Worm (Caenorhabditis elegans) whole organism, L2 larva: ENCODE measurements around the gene math-23.

ENCODE experiments used
- C34F6.9 ChIP-seq: fragments of 150-350 bp; optimal IDR thresholded peaks from 2 replicates; lab custom pipeline; 2014; ENCODE audit warnings: missing biosample characterization, missing genetic modification characterization
- R02D3.7 ChIP-seq: fragments of 150-350 bp; optimal IDR thresholded peaks from 2 replicates; lab custom pipeline; 2014; ENCODE audit warnings: missing biosample characterization, missing genetic modification characterization
- Y55F3AM.14 ChIP-seq: fragments of 200-800 bp; sonication (Bioruptor generic); optimal IDR thresholded peaks from 2 replicates; lab custom pipeline; 2018; ENCODE audit warnings: mild to moderate bottlenecking, missing genetic modification characterization, missing compliant biosample characterization
- ZK546.5 ChIP-seq: sonication (generic microtip); optimal IDR thresholded peaks from 2 replicates; lab custom pipeline; 2017; ENCODE audit warnings: missing biosample characterization, missing genetic modification characterization
- aly-2 ChIP-seq: fragments of 150-350 bp; optimal IDR thresholded peaks from 2 replicates; lab custom pipeline; 2014; ENCODE audit warnings: missing biosample characterization, missing genetic modification characterization
- ama-1 ChIP-seq: fragments of 150-350 bp; optimal IDR thresholded peaks from 2 replicates; lab custom pipeline; 2018; ENCODE audit warnings: inconsistent platforms
- blmp-1 ChIP-seq: sonication (generic microtip); optimal IDR thresholded peaks from 2 replicates; lab custom pipeline; 2017; ENCODE audit warnings: missing genetic modification characterization, mild to moderate bottlenecking, missing compliant biosample characterization, antibody characterized with exemption, moderate library complexity; ENCODE audit not compliant: insufficient read depth
- dmd-4 ChIP-seq: sonication (generic microtip); optimal IDR thresholded peaks from 2 replicates; lab custom pipeline; 2017; ENCODE audit warnings: missing biosample characterization, missing genetic modification characterization
- egl-27 ChIP-seq: sonication (generic microtip); optimal IDR thresholded peaks from 3 replicates; lab custom pipeline; 2017; ENCODE audit warnings: missing biosample characterization, missing genetic modification reagents, missing genetic modification characterization
- fos-1 ChIP-seq: fragments of 150-350 bp; optimal IDR thresholded peaks from 2 replicates; lab custom pipeline; 2014; ENCODE audit warnings: missing biosample characterization, missing genetic modification characterization
- gmeb-1 ChIP-seq: fragments of 150-350 bp; optimal IDR thresholded peaks from 2 replicates; lab custom pipeline; 2014; ENCODE audit warnings: missing biosample characterization, missing genetic modification characterization
- lin-11 ChIP-seq: fragments of 150-350 bp; sonication (generic microtip); optimal IDR thresholded peaks from 2 replicates; lab custom pipeline; 2014; ENCODE audit warnings: missing biosample characterization, missing genetic modification characterization, inconsistent platforms, mixed read lengths
- lin-39 ChIP-seq: fragments of 150-350 bp; optimal IDR thresholded peaks from 2 replicates; lab custom pipeline; 2014; ENCODE audit warnings: missing biosample characterization, missing genetic modification reagents, missing genetic modification characterization
- mbf-1 ChIP-seq: sonication (generic microtip); optimal IDR thresholded peaks from 2 replicates; lab custom pipeline; 2017; ENCODE audit warnings: missing biosample characterization, missing genetic modification characterization
- mdl-1 ChIP-seq, 2 experiments: fragments of 150-350 bp in 1 of 2; sonication (generic microtip) in 1 of 2; optimal IDR thresholded peaks; 2 replicates each; lab custom pipeline; 2017; ENCODE audit warnings: missing biosample characterization in 2 of 2, missing genetic modification characterization in 2 of 2
- nhr-10 ChIP-seq: sonication (generic microtip); optimal IDR thresholded peaks from 2 replicates; lab custom pipeline; 2017; ENCODE audit warnings: missing biosample characterization, missing genetic modification characterization
- nhr-11 ChIP-seq: fragments of 150-350 bp; optimal IDR thresholded peaks from 2 replicates; lab custom pipeline; 2014; ENCODE audit warnings: missing biosample characterization, missing genetic modification characterization
- nhr-12 ChIP-seq: fragments of 150-350 bp; optimal IDR thresholded peaks from 2 replicates; lab custom pipeline; 2014; ENCODE audit warnings: missing biosample characterization, missing genetic modification characterization
- nhr-129 ChIP-seq: fragments of 150-350 bp; optimal IDR thresholded peaks from 2 replicates; lab custom pipeline; 2014; ENCODE audit warnings: missing biosample characterization, missing genetic modification characterization
- nhr-237 ChIP-seq: fragments of 150-350 bp; optimal IDR thresholded peaks from 2 replicates; lab custom pipeline; 2014; ENCODE audit warnings: missing biosample characterization, missing genetic modification characterization
- nhr-25 ChIP-seq: fragments of 150-350 bp; sonication (generic microtip); optimal IDR thresholded peaks from 3 replicates; lab custom pipeline; 2014; ENCODE audit warnings: missing biosample characterization, missing genetic modification characterization
- peb-1 ChIP-seq: fragments of 150-350 bp; optimal IDR thresholded peaks from 2 replicates; lab custom pipeline; 2014; ENCODE audit warnings: missing biosample characterization, missing genetic modification characterization
- sem-4 ChIP-seq: fragments of 150-350 bp; optimal IDR thresholded peaks from 2 replicates; lab custom pipeline; 2014; ENCODE audit warnings: missing biosample characterization, missing genetic modification reagents, missing genetic modification characterization
- skn-1 ChIP-seq: sonication (generic microtip); optimal IDR thresholded peaks from 2 replicates; lab custom pipeline; 2017; ENCODE audit warnings: missing biosample characterization, missing genetic modification characterization
- sma-3 ChIP-seq: sonication (generic microtip); optimal IDR thresholded peaks from 2 replicates; lab custom pipeline; 2016; ENCODE audit warnings: missing genetic modification reagents, missing genetic modification characterization, missing compliant biosample characterization
- snpc-4 ChIP-seq: fragments of 150-350 bp; optimal IDR thresholded peaks from 2 replicates; lab custom pipeline; 2014; ENCODE audit warnings: missing biosample characterization, missing genetic modification characterization
- unc-39 ChIP-seq: fragments of 150-350 bp; optimal IDR thresholded peaks from 2 replicates; lab custom pipeline; 2014; ENCODE audit warnings: missing biosample characterization, missing genetic modification characterization
- unc-55 ChIP-seq: fragments of 150-350 bp; sonication (generic microtip); optimal IDR thresholded peaks from 3 replicates; lab custom pipeline; 2014; ENCODE audit warnings: missing biosample characterization, missing genetic modification reagents, missing genetic modification characterization
- ztf-1 ChIP-seq: fragments of 200-800 bp; sonication (Bioruptor generic); conservative IDR thresholded peaks from 2 replicates; pipeline ENCODE4 v1.3.6; 2022; ENCODE audit warnings: missing genetic modification characterization, missing compliant biosample characterization
- ztf-11 ChIP-seq: sonication (generic microtip); optimal IDR thresholded peaks from 2 replicates; lab custom pipeline; 2017; ENCODE audit warnings: missing biosample characterization, missing genetic modification characterization
- ztf-4 ChIP-seq: fragments of 150-350 bp; optimal IDR thresholded peaks from 2 replicates; lab custom pipeline; 2014; ENCODE audit warnings: missing biosample characterization, missing genetic modification characterization

Gene math-23

ce11 chrII:1895278-1895677 lies 6.8 kb upstream of the math-23 start, which contains the start of gene C46F9.5:
Gene C46F9.5 (plus strand): TSS chrII:1895578.
- TF ChIP-seq nhr-237 (tag; lab: Kevin White, UChicago) (no peak), nhr-129 (tag; lab: Kevin White, UChicago) (no peak), ZK546.5 (no peak), sma-3 (GFP tag; lab: Kevin White, UChicago) (no peak), mdl-1 (tag; optimal IDR thresholded peaks at IDR 0.05; lab: Kevin White, UChicago) (no peak)

ce11 chrII:1895762-1896161 lies 6.3 kb upstream of the math-23 start, which contains the start of gene math-25:
Gene math-25 (plus strand): TSS chrII:1896062.
- no peak for TF ChIP-seq ztf-4 (tag; lab: Kevin White, UChicago)
- no peak for TF ChIP-seq R02D3.7
- no peak for TF ChIP-seq aly-2 (tag; lab: Kevin White, UChicago)
- TF ChIP-seq Y55F3AM.14: no peak
- no peak for TF ChIP-seq skn-1
- TF ChIP-seq sem-4: no peak
- no peak for TF ChIP-seq nhr-25 (tag; lab: Kevin White, UChicago)
- TF ChIP-seq C34F6.9 (tag; lab: Kevin White, UChicago): no peak

- no peak for TF ChIP-seq snpc-4 (tag; lab: Kevin White, UChicago)
- TF ChIP-seq ztf-11 (tag; lab: Kevin White, UChicago): no peak
- TF ChIP-seq nhr-11 (tag; lab: Kevin White, UChicago): no peak
- TF ChIP-seq blmp-1 (tag; lab: Kevin White, UChicago): no peak
- TF ChIP-seq mbf-1: no peak
- peak; percentile 9 for TF ChIP-seq fos-1
- TF ChIP-seq peb-1: no peak
- TF ChIP-seq Y55F3AM.14: no peak
These were observed 4.1 kb upstream of the math-23 start, which contains the start of gene C46F9.6 for ce11 chrII:1897936-1898335. Gene C46F9.6 (plus strand): TSS chrII:1898236.

ce11 chrII:1899934-1900333 lies 2.1 kb upstream of the math-23 start, which contains the start of gene math-24:
Gene math-24 (plus strand): TSS chrII:1900234.
- no peak for TF ChIP-seq dmd-4 (tag; lab: Kevin White, UChicago)

ce11 chrII:1905104-1905503 lies 3.0 kb downstream of the math-23 start, which contains the start of gene math-22:
Gene math-22 (plus strand): TSS chrII:1905404.
- TF ChIP-seq fos-1: peak; percentile 23
- TF ChIP-seq nhr-237 (tag; lab: Kevin White, UChicago): no peak

- TF ChIP-seq gmeb-1 (tag; lab: Kevin White, UChicago): no peak
- no peak for TF ChIP-seq lin-39 (tag; lab: Kevin White, UChicago)
- no peak for TF ChIP-seq lin-11
- TF ChIP-seq fos-1: no peak
- no peak for TF ChIP-seq ZK546.5
- TF ChIP-seq sma-3 (GFP tag; lab: Kevin White, UChicago): no peak
- no peak for TF ChIP-seq nhr-10 (tag; lab: Kevin White, UChicago)
- TF ChIP-seq unc-55 (GFP tag; lab: Kevin White, UChicago): no peak
- no peak for TF ChIP-seq nhr-12 (tag; lab: Kevin White, UChicago)
- TF ChIP-seq peb-1: no peak
- no peak for TF ChIP-seq unc-39
- no peak for TF ChIP-seq snpc-4 (tag; lab: Kevin White, UChicago)
These were observed 10.7 kb downstream of the math-23 start, which contains the start of gene math-31 for ce11 chrII:1912741-1913140. Gene math-31 (minus strand): TSS chrII:1912841.

- TF ChIP-seq egl-27 (tag; lab: Kevin White, UChicago) (no peak), peb-1 (no peak), R02D3.7 (no peak), ZK546.5 (no peak), ztf-1 (GFP tag; lab: Robert Waterston, UW) (no peak), ama-1 (lab: Kevin White, UChicago) (no peak)
These were observed 15.8 kb downstream of the math-23 start, which contains the start of gene bath-4 for ce11 chrII:1917862-1918261. Gene bath-4 (minus strand): TSS chrII:1917962.
